Worm (Caenorhabditis elegans) whole organism, L2 larva: ENCODE data around the gene ubxn-2.

Experiments
- C34F6.9 ChIP-seq: fragments of 150-350 bp; optimal IDR thresholded peaks from 2 replicates; lab custom pipeline; 2014; ENCODE audit warnings: missing biosample characterization, missing genetic modification characterization
- F13H6.1 ChIP-seq: sonication (generic microtip); optimal IDR thresholded peaks from 2 replicates; lab custom pipeline; 2016; ENCODE audit warnings: missing genetic modification characterization, missing compliant biosample characterization
- R02D3.7 ChIP-seq: fragments of 150-350 bp; optimal IDR thresholded peaks from 2 replicates; lab custom pipeline; 2014; ENCODE audit warnings: missing biosample characterization, missing genetic modification characterization
- Y55F3AM.14 ChIP-seq: fragments of 200-800 bp; sonication (Bioruptor generic); optimal IDR thresholded peaks from 2 replicates; lab custom pipeline; 2018; ENCODE audit warnings: mild to moderate bottlenecking, missing genetic modification characterization, missing compliant biosample characterization
- ZK546.5 ChIP-seq: sonication (generic microtip); optimal IDR thresholded peaks from 2 replicates; lab custom pipeline; 2017; ENCODE audit warnings: missing biosample characterization, missing genetic modification characterization
- alr-1 ChIP-seq: fragments of 150-350 bp; optimal IDR thresholded peaks from 2 replicates; lab custom pipeline; 2014; ENCODE audit warnings: missing biosample characterization, missing genetic modification characterization
- aly-2 ChIP-seq: fragments of 150-350 bp; optimal IDR thresholded peaks from 2 replicates; lab custom pipeline; 2014; ENCODE audit warnings: missing biosample characterization, missing genetic modification characterization
- ama-1 ChIP-seq: fragments of 150-350 bp; optimal IDR thresholded peaks from 2 replicates; lab custom pipeline; 2018; ENCODE audit warnings: inconsistent platforms
- blmp-1 ChIP-seq: sonication (generic microtip); optimal IDR thresholded peaks from 2 replicates; lab custom pipeline; 2017; ENCODE audit warnings: missing genetic modification characterization, mild to moderate bottlenecking, missing compliant biosample characterization, antibody characterized with exemption, moderate library complexity; ENCODE audit not compliant: insufficient read depth
- ceh-16 ChIP-seq: fragments of 150-350 bp; optimal IDR thresholded peaks from 2 replicates; lab custom pipeline; 2014; ENCODE audit warnings: missing biosample characterization, missing genetic modification characterization
- ceh-82 ChIP-seq: fragments of 150-350 bp; optimal IDR thresholded peaks from 2 replicates; lab custom pipeline; 2014; ENCODE audit warnings: missing biosample characterization, missing genetic modification characterization
- crh-2 ChIP-seq: sonication (generic microtip); optimal IDR thresholded peaks from 2 replicates; lab custom pipeline; 2017; ENCODE audit warnings: missing biosample characterization, missing genetic modification characterization
- dmd-4 ChIP-seq: sonication (generic microtip); optimal IDR thresholded peaks from 2 replicates; lab custom pipeline; 2017; ENCODE audit warnings: missing biosample characterization, missing genetic modification characterization
- egl-27 ChIP-seq: sonication (generic microtip); optimal IDR thresholded peaks from 3 replicates; lab custom pipeline; 2017; ENCODE audit warnings: missing biosample characterization, missing genetic modification reagents, missing genetic modification characterization
- elt-1 ChIP-seq: fragments of 150-350 bp; optimal IDR thresholded peaks from 2 replicates; lab custom pipeline; 2014; ENCODE audit warnings: missing biosample characterization, missing genetic modification characterization
- elt-3 ChIP-seq: sonication (generic microtip); optimal IDR thresholded peaks from 2 replicates; lab custom pipeline; 2017; ENCODE audit warnings: missing biosample characterization, missing genetic modification characterization
- fos-1 ChIP-seq: fragments of 150-350 bp; optimal IDR thresholded peaks from 2 replicates; lab custom pipeline; 2014; ENCODE audit warnings: missing biosample characterization, missing genetic modification characterization
- gmeb-1 ChIP-seq: fragments of 150-350 bp; optimal IDR thresholded peaks from 2 replicates; lab custom pipeline; 2014; ENCODE audit warnings: missing biosample characterization, missing genetic modification characterization
- lin-11 ChIP-seq: fragments of 150-350 bp; sonication (generic microtip); optimal IDR thresholded peaks from 2 replicates; lab custom pipeline; 2014; ENCODE audit warnings: missing biosample characterization, missing genetic modification characterization, inconsistent platforms, mixed read lengths
- lin-13 ChIP-seq: fragments of 150-350 bp; optimal IDR thresholded peaks from 2 replicates; lab custom pipeline; 2014; ENCODE audit warnings: missing biosample characterization, missing genetic modification reagents, missing genetic modification characterization
- lin-39 ChIP-seq: fragments of 150-350 bp; optimal IDR thresholded peaks from 2 replicates; lab custom pipeline; 2014; ENCODE audit warnings: missing biosample characterization, missing genetic modification reagents, missing genetic modification characterization
- lsy-2 ChIP-seq, 2 experiments: fragments of 150-350 bp in 1 of 2; sonication (generic microtip) in 1 of 2; optimal IDR thresholded peaks; 2 replicates each; lab custom pipeline; 2014 to 2017; ENCODE audit warnings: missing biosample characterization in 2 of 2, missing genetic modification characterization in 2 of 2
- mab-5 ChIP-seq: fragments of 150-350 bp; optimal IDR thresholded peaks from 2 replicates; lab custom pipeline; 2014; ENCODE audit warnings: missing biosample characterization, missing genetic modification characterization
- mbf-1 ChIP-seq: sonication (generic microtip); optimal IDR thresholded peaks from 2 replicates; lab custom pipeline; 2017; ENCODE audit warnings: missing biosample characterization, missing genetic modification characterization
- mdl-1 ChIP-seq, 2 experiments: fragments of 150-350 bp in 1 of 2; sonication (generic microtip) in 1 of 2; optimal IDR thresholded peaks; 2 replicates each; lab custom pipeline; 2017; ENCODE audit warnings: missing biosample characterization in 2 of 2, missing genetic modification characterization in 2 of 2
- nhr-10 ChIP-seq: sonication (generic microtip); optimal IDR thresholded peaks from 2 replicates; lab custom pipeline; 2017; ENCODE audit warnings: missing biosample characterization, missing genetic modification characterization
- nhr-11 ChIP-seq: fragments of 150-350 bp; optimal IDR thresholded peaks from 2 replicates; lab custom pipeline; 2014; ENCODE audit warnings: missing biosample characterization, missing genetic modification characterization
- nhr-12 ChIP-seq: fragments of 150-350 bp; optimal IDR thresholded peaks from 2 replicates; lab custom pipeline; 2014; ENCODE audit warnings: missing biosample characterization, missing genetic modification characterization
- nhr-129 ChIP-seq: fragments of 150-350 bp; optimal IDR thresholded peaks from 2 replicates; lab custom pipeline; 2014; ENCODE audit warnings: missing biosample characterization, missing genetic modification characterization
- nhr-21 ChIP-seq: fragments of 150-350 bp; optimal IDR thresholded peaks from 2 replicates; lab custom pipeline; 2014; ENCODE audit warnings: missing biosample characterization, missing genetic modification characterization
- nhr-23 ChIP-seq: fragments of 150-350 bp; optimal IDR thresholded peaks from 2 replicates; lab custom pipeline; 2014; ENCODE audit warnings: missing biosample characterization, missing genetic modification reagents, missing genetic modification characterization
- nhr-237 ChIP-seq: fragments of 150-350 bp; optimal IDR thresholded peaks from 2 replicates; lab custom pipeline; 2014; ENCODE audit warnings: missing biosample characterization, missing genetic modification characterization
- nhr-25 ChIP-seq: fragments of 150-350 bp; sonication (generic microtip); optimal IDR thresholded peaks from 3 replicates; lab custom pipeline; 2014; ENCODE audit warnings: missing biosample characterization, missing genetic modification characterization
- nhr-6 ChIP-seq: fragments of 150-350 bp; optimal IDR thresholded peaks from 2 replicates; lab custom pipeline; 2014; ENCODE audit warnings: missing biosample characterization, missing genetic modification characterization
- nhr-77 ChIP-seq: fragments of 150-350 bp; optimal IDR thresholded peaks from 2 replicates; lab custom pipeline; 2014; ENCODE audit warnings: missing biosample characterization, missing genetic modification characterization
- peb-1 ChIP-seq: fragments of 150-350 bp; optimal IDR thresholded peaks from 2 replicates; lab custom pipeline; 2014; ENCODE audit warnings: missing biosample characterization, missing genetic modification characterization
- sem-4 ChIP-seq: fragments of 150-350 bp; optimal IDR thresholded peaks from 2 replicates; lab custom pipeline; 2014; ENCODE audit warnings: missing biosample characterization, missing genetic modification reagents, missing genetic modification characterization
- sma-3 ChIP-seq: sonication (generic microtip); optimal IDR thresholded peaks from 2 replicates; lab custom pipeline; 2016; ENCODE audit warnings: missing genetic modification reagents, missing genetic modification characterization, missing compliant biosample characterization
- sma-9 ChIP-seq, 2 experiments: fragments of 150-350 bp in 1 of 2; sonication (generic microtip) in 1 of 2; optimal IDR thresholded peaks; 2 replicates each; lab custom pipeline; 2014 to 2016; ENCODE audit warnings: missing genetic modification characterization in 2 of 2, mild to moderate bottlenecking in 1 of 2, missing biosample characterization in 1 of 2, missing compliant biosample characterization in 1 of 2, missing genetic modification reagents in 1 of 2, moderate library complexity in 1 of 2
- snpc-4 ChIP-seq: fragments of 150-350 bp; optimal IDR thresholded peaks from 2 replicates; lab custom pipeline; 2014; ENCODE audit warnings: missing biosample characterization, missing genetic modification characterization
- unc-39 ChIP-seq: fragments of 150-350 bp; optimal IDR thresholded peaks from 2 replicates; lab custom pipeline; 2014; ENCODE audit warnings: missing biosample characterization, missing genetic modification characterization
- unc-55 ChIP-seq: fragments of 150-350 bp; sonication (generic microtip); optimal IDR thresholded peaks from 3 replicates; lab custom pipeline; 2014; ENCODE audit warnings: missing biosample characterization, missing genetic modification reagents, missing genetic modification characterization
- unc-62 ChIP-seq: fragments of 150-350 bp; optimal IDR thresholded peaks from 2 replicates; lab custom pipeline; 2014; ENCODE audit warnings: missing biosample characterization, missing genetic modification reagents, missing genetic modification characterization
- zag-1 ChIP-seq: fragments of 150-350 bp; optimal IDR thresholded peaks from 2 replicates; lab custom pipeline; 2014; ENCODE audit warnings: missing biosample characterization, missing genetic modification characterization
- ztf-1 ChIP-seq: fragments of 200-800 bp; sonication (Bioruptor generic); conservative IDR thresholded peaks from 2 replicates; pipeline ENCODE4 v1.3.6; 2022; ENCODE audit warnings: missing genetic modification characterization, missing compliant biosample characterization
- ztf-4 ChIP-seq: fragments of 150-350 bp; optimal IDR thresholded peaks from 2 replicates; lab custom pipeline; 2014; ENCODE audit warnings: missing biosample characterization, missing genetic modification characterization

The ubxn-2 gene

ce11 chrIV:2725784-2726183 lies at the start of gene ubxn-2:
ubxn-2 (minus strand) TSS chrIV:2725819.
- TF ChIP-seq ceh-82 (tag; lab: Kevin White, UChicago) (peak; percentile 10), gmeb-1 (tag; lab: Kevin White, UChicago) (peak; percentile 87), dmd-4 (tag; lab: Kevin White, UChicago) (no peak), nhr-21 (tag; lab: Kevin White, UChicago) (peak; percentile 44), mab-5 (tag; lab: Kevin White, UChicago) (peak; percentile 33), blmp-1 (tag; lab: Kevin White, UChicago) (no peak), Y55F3AM.14 (GFP tag; lab: Kevin White, UChicago) (no peak), lin-11 (tag; lab: Kevin White, UChicago) (peak; percentile 61), mbf-1 (no peak), nhr-11 (no peak), zag-1 (tag; lab: Kevin White, UChicago) (peak; percentile 9), R02D3.7 (no peak), nhr-25 (tag; lab: Kevin White, UChicago) (peak; percentile 74), nhr-12 (tag; lab: Kevin White, UChicago) (no peak), ztf-1 (no peak), C34F6.9 (tag; lab: Kevin White, UChicago) (peak; percentile 79), ztf-4 (tag; lab: Kevin White, UChicago) (no peak), sma-3 (GFP tag; lab: Kevin White, UChicago) (peak; percentile 75), sem-4 (peak; percentile 44), ama-1 (lab: Kevin White, UChicago) (no peak), ZK546.5 (no peak), F13H6.1 (tag; lab: Kevin White, UChicago) (peak; percentile 78), nhr-10 (tag; lab: Kevin White, UChicago) (peak; percentile 5), lin-13 (GFP tag; lab: Kevin White, UChicago) (peak; percentile 88), crh-2 (peak; percentile 59), unc-55 (GFP tag; lab: Kevin White, UChicago) (peak; percentile 85), unc-62 (GFP tag; lab: Kevin White, UChicago) (no peak), nhr-129 (tag; lab: Kevin White, UChicago) (peak; percentile 46), snpc-4 (peak; percentile 12), sma-9 (GFP tag; optimal IDR thresholded peaks at IDR 0.05; lab: Kevin White, UChicago) (no peak), sma-9 (tag; optimal IDR thresholded peaks at IDR 0.05; lab: Kevin White, UChicago) (no peak), aly-2 (tag; lab: Kevin White, UChicago) (no peak), ceh-16 (tag; lab: Kevin White, UChicago) (peak; percentile 22), elt-1 (tag; lab: Kevin White, UChicago) (no peak), fos-1 (tag; lab: Kevin White, UChicago) (peak; percentile 31), lsy-2 (tag; optimal IDR thresholded peaks at IDR 0.05; lab: Kevin White, UChicago) (peak; percentile 82 to 90), mdl-1 (tag; optimal IDR thresholded peaks at IDR 0.05; lab: Kevin White, UChicago) (peak in 1 of 2 experiments; percentile 25), nhr-23 (no peak)
- TF ChIP-seq, all 48 proteins: peak for 21

DNA sequence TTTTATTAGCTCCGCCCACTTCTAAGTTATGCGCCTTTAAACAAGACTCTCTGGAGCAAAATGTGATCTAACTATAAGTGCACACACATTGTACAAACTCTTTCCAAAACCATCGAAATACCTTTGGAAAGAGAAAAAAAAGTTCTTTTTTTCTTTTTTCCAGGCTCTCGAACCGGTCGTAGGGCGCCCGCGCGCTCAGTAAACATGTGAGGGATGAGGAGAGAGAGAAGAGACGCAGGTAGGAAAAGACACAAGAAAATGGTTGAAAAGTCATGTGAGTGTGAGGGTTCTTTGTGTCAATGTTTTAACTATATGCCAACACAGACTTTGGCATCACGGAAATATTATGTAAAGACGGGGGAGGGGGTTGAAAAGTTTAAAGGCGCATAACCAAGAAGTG lies 48.9 kb upstream of the ubxn-2 start:
- peak; percentile 59 for TF ChIP-seq fos-1 (tag; lab: Kevin White, UChicago)
- TF ChIP-seq unc-55 (GFP tag; lab: Kevin White, UChicago), result peak; percentile 19
- TF ChIP-seq sma-3 (GFP tag; lab: Kevin White, UChicago), result peak; percentile 62
- peak; percentile 88 for TF ChIP-seq crh-2
- TF ChIP-seq egl-27 (tag; lab: Kevin White, UChicago), result peak; percentile 36
- TF ChIP-seq R02D3.7, result no peak
- no peak for TF ChIP-seq lin-39 (tag; lab: Kevin White, UChicago)
- TF ChIP-seq ztf-1, result no peak
- TF ChIP-seq aly-2 (tag; lab: Kevin White, UChicago), result no peak
- no peak for TF ChIP-seq nhr-77 (tag; lab: Kevin White, UChicago)
- TF ChIP-seq ceh-16 (tag; lab: Kevin White, UChicago), result no peak
- TF ChIP-seq nhr-21 (tag; lab: Kevin White, UChicago), result peak; percentile 59
- peak; percentile 57 for TF ChIP-seq nhr-6 (tag; lab: Kevin White, UChicago)
- peak; percentile 89 for TF ChIP-seq C34F6.9 (tag; lab: Kevin White, UChicago)
- TF ChIP-seq elt-1 (tag; lab: Kevin White, UChicago), result no peak
- TF ChIP-seq nhr-10 (tag; lab: Kevin White, UChicago), result no peak
- TF ChIP-seq nhr-12 (tag; lab: Kevin White, UChicago), result no peak
- TF ChIP-seq mab-5 (tag; lab: Kevin White, UChicago), result peak; percentile 20
- peak; percentile 39 for TF ChIP-seq sem-4
- peak; percentile 84 for TF ChIP-seq ama-1 (lab: Kevin White, UChicago)
- TF ChIP-seq blmp-1 (tag; lab: Kevin White, UChicago), result peak; percentile 23
- TF ChIP-seq ztf-4 (tag; lab: Kevin White, UChicago), result no peak
- peak in 1 of 2 experiments; percentile 34 for TF ChIP-seq mdl-1 (tag; optimal IDR thresholded peaks at IDR 0.05; lab: Kevin White, UChicago)
- TF ChIP-seq lin-13 (GFP tag; lab: Kevin White, UChicago), result peak; percentile 79
- peak; percentile 85 for TF ChIP-seq sma-9 (GFP tag; optimal IDR thresholded peaks at IDR 0.05; lab: Kevin White, UChicago)
- TF ChIP-seq sma-9 (tag; optimal IDR thresholded peaks at IDR 0.05; lab: Kevin White, UChicago), result no peak
- TF ChIP-seq peb-1, result no peak
- no peak for TF ChIP-seq elt-3
- no peak for TF ChIP-seq unc-62 (GFP tag; lab: Kevin White, UChicago)
- TF ChIP-seq unc-39 (tag; lab: Kevin White, UChicago), result no peak
- no peak for TF ChIP-seq ceh-82 (tag; lab: Kevin White, UChicago)
- no peak for TF ChIP-seq ZK546.5
- peak; percentile 91 for TF ChIP-seq F13H6.1 (tag; lab: Kevin White, UChicago)
- no peak for TF ChIP-seq lin-11 (tag; lab: Kevin White, UChicago)
- TF ChIP-seq zag-1 (tag; lab: Kevin White, UChicago), result no peak
- no peak for TF ChIP-seq nhr-237 (tag; lab: Kevin White, UChicago)
- peak; percentile 16 for TF ChIP-seq Y55F3AM.14 (GFP tag; lab: Kevin White, UChicago)
- TF ChIP-seq alr-1 (tag; lab: Kevin White, UChicago), result no peak
- TF ChIP-seq nhr-11, result no peak
- TF ChIP-seq nhr-23, result no peak
- TF ChIP-seq gmeb-1 (tag; lab: Kevin White, UChicago), result peak; percentile 72
- TF ChIP-seq nhr-25 (tag; lab: Kevin White, UChicago), result peak; percentile 91
- TF ChIP-seq mbf-1, result no peak
